Worm (Caenorhabditis elegans) whole organism, L2 larva: Measurements from ENCODE around the gene F43C11.11.

ENCODE experiments used
- C34F6.9 ChIP-seq: fragments of 150-350 bp; optimal IDR thresholded peaks from 2 replicates; lab custom pipeline; 2014; ENCODE audit warnings: missing biosample characterization, missing genetic modification characterization
- F13H6.1 ChIP-seq: sonication (generic microtip); optimal IDR thresholded peaks from 2 replicates; lab custom pipeline; 2016; ENCODE audit warnings: missing genetic modification characterization, missing compliant biosample characterization
- alr-1 ChIP-seq: fragments of 150-350 bp; optimal IDR thresholded peaks from 2 replicates; lab custom pipeline; 2014; ENCODE audit warnings: missing biosample characterization, missing genetic modification characterization
- aly-2 ChIP-seq: fragments of 150-350 bp; optimal IDR thresholded peaks from 2 replicates; lab custom pipeline; 2014; ENCODE audit warnings: missing biosample characterization, missing genetic modification characterization
- ama-1 ChIP-seq: fragments of 150-350 bp; optimal IDR thresholded peaks from 2 replicates; lab custom pipeline; 2018; ENCODE audit warnings: inconsistent platforms
- blmp-1 ChIP-seq: sonication (generic microtip); optimal IDR thresholded peaks from 2 replicates; lab custom pipeline; 2017; ENCODE audit warnings: missing genetic modification characterization, mild to moderate bottlenecking, missing compliant biosample characterization, antibody characterized with exemption, moderate library complexity; ENCODE audit not compliant: insufficient read depth
- ceh-16 ChIP-seq: fragments of 150-350 bp; optimal IDR thresholded peaks from 2 replicates; lab custom pipeline; 2014; ENCODE audit warnings: missing biosample characterization, missing genetic modification characterization
- ceh-82 ChIP-seq: fragments of 150-350 bp; optimal IDR thresholded peaks from 2 replicates; lab custom pipeline; 2014; ENCODE audit warnings: missing biosample characterization, missing genetic modification characterization
- crh-2 ChIP-seq: sonication (generic microtip); optimal IDR thresholded peaks from 2 replicates; lab custom pipeline; 2017; ENCODE audit warnings: missing biosample characterization, missing genetic modification characterization
- egl-27 ChIP-seq: sonication (generic microtip); optimal IDR thresholded peaks from 3 replicates; lab custom pipeline; 2017; ENCODE audit warnings: missing biosample characterization, missing genetic modification reagents, missing genetic modification characterization
- elt-1 ChIP-seq: fragments of 150-350 bp; optimal IDR thresholded peaks from 2 replicates; lab custom pipeline; 2014; ENCODE audit warnings: missing biosample characterization, missing genetic modification characterization
- elt-3 ChIP-seq: sonication (generic microtip); optimal IDR thresholded peaks from 2 replicates; lab custom pipeline; 2017; ENCODE audit warnings: missing biosample characterization, missing genetic modification characterization
- fos-1 ChIP-seq: fragments of 150-350 bp; optimal IDR thresholded peaks from 2 replicates; lab custom pipeline; 2014; ENCODE audit warnings: missing biosample characterization, missing genetic modification characterization
- gmeb-1 ChIP-seq: fragments of 150-350 bp; optimal IDR thresholded peaks from 2 replicates; lab custom pipeline; 2014; ENCODE audit warnings: missing biosample characterization, missing genetic modification characterization
- lin-11 ChIP-seq: fragments of 150-350 bp; sonication (generic microtip); optimal IDR thresholded peaks from 2 replicates; lab custom pipeline; 2014; ENCODE audit warnings: missing biosample characterization, missing genetic modification characterization, inconsistent platforms, mixed read lengths
- lin-13 ChIP-seq: fragments of 150-350 bp; optimal IDR thresholded peaks from 2 replicates; lab custom pipeline; 2014; ENCODE audit warnings: missing biosample characterization, missing genetic modification reagents, missing genetic modification characterization
- lin-39 ChIP-seq: fragments of 150-350 bp; optimal IDR thresholded peaks from 2 replicates; lab custom pipeline; 2014; ENCODE audit warnings: missing biosample characterization, missing genetic modification reagents, missing genetic modification characterization
- lsy-2 ChIP-seq, 2 experiments: fragments of 150-350 bp in 1 of 2; sonication (generic microtip) in 1 of 2; optimal IDR thresholded peaks; 2 replicates each; lab custom pipeline; 2014 to 2017; ENCODE audit warnings: missing biosample characterization in 2 of 2, missing genetic modification characterization in 2 of 2
- mbf-1 ChIP-seq: sonication (generic microtip); optimal IDR thresholded peaks from 2 replicates; lab custom pipeline; 2017; ENCODE audit warnings: missing biosample characterization, missing genetic modification characterization
- mdl-1 ChIP-seq, 2 experiments: fragments of 150-350 bp in 1 of 2; sonication (generic microtip) in 1 of 2; optimal IDR thresholded peaks; 2 replicates each; lab custom pipeline; 2017; ENCODE audit warnings: missing biosample characterization in 2 of 2, missing genetic modification characterization in 2 of 2
- nhr-10 ChIP-seq: sonication (generic microtip); optimal IDR thresholded peaks from 2 replicates; lab custom pipeline; 2017; ENCODE audit warnings: missing biosample characterization, missing genetic modification characterization
- nhr-11 ChIP-seq: fragments of 150-350 bp; optimal IDR thresholded peaks from 2 replicates; lab custom pipeline; 2014; ENCODE audit warnings: missing biosample characterization, missing genetic modification characterization
- nhr-12 ChIP-seq: fragments of 150-350 bp; optimal IDR thresholded peaks from 2 replicates; lab custom pipeline; 2014; ENCODE audit warnings: missing biosample characterization, missing genetic modification characterization
- nhr-129 ChIP-seq: fragments of 150-350 bp; optimal IDR thresholded peaks from 2 replicates; lab custom pipeline; 2014; ENCODE audit warnings: missing biosample characterization, missing genetic modification characterization
- nhr-237 ChIP-seq: fragments of 150-350 bp; optimal IDR thresholded peaks from 2 replicates; lab custom pipeline; 2014; ENCODE audit warnings: missing biosample characterization, missing genetic modification characterization
- nhr-25 ChIP-seq: fragments of 150-350 bp; sonication (generic microtip); optimal IDR thresholded peaks from 3 replicates; lab custom pipeline; 2014; ENCODE audit warnings: missing biosample characterization, missing genetic modification characterization
- nhr-6 ChIP-seq: fragments of 150-350 bp; optimal IDR thresholded peaks from 2 replicates; lab custom pipeline; 2014; ENCODE audit warnings: missing biosample characterization, missing genetic modification characterization
- sem-4 ChIP-seq: fragments of 150-350 bp; optimal IDR thresholded peaks from 2 replicates; lab custom pipeline; 2014; ENCODE audit warnings: missing biosample characterization, missing genetic modification reagents, missing genetic modification characterization
- skn-1 ChIP-seq: sonication (generic microtip); optimal IDR thresholded peaks from 2 replicates; lab custom pipeline; 2017; ENCODE audit warnings: missing biosample characterization, missing genetic modification characterization
- sma-3 ChIP-seq: sonication (generic microtip); optimal IDR thresholded peaks from 2 replicates; lab custom pipeline; 2016; ENCODE audit warnings: missing genetic modification reagents, missing genetic modification characterization, missing compliant biosample characterization
- sma-9 ChIP-seq, 2 experiments: fragments of 150-350 bp in 1 of 2; sonication (generic microtip) in 1 of 2; optimal IDR thresholded peaks; 2 replicates each; lab custom pipeline; 2014 to 2016; ENCODE audit warnings: missing genetic modification characterization in 2 of 2, mild to moderate bottlenecking in 1 of 2, missing biosample characterization in 1 of 2, missing compliant biosample characterization in 1 of 2, missing genetic modification reagents in 1 of 2, moderate library complexity in 1 of 2
- snpc-4 ChIP-seq: fragments of 150-350 bp; optimal IDR thresholded peaks from 2 replicates; lab custom pipeline; 2014; ENCODE audit warnings: missing biosample characterization, missing genetic modification characterization
- unc-39 ChIP-seq: fragments of 150-350 bp; optimal IDR thresholded peaks from 2 replicates; lab custom pipeline; 2014; ENCODE audit warnings: missing biosample characterization, missing genetic modification characterization
- unc-55 ChIP-seq: fragments of 150-350 bp; sonication (generic microtip); optimal IDR thresholded peaks from 3 replicates; lab custom pipeline; 2014; ENCODE audit warnings: missing biosample characterization, missing genetic modification reagents, missing genetic modification characterization
- unc-62 ChIP-seq: fragments of 150-350 bp; optimal IDR thresholded peaks from 2 replicates; lab custom pipeline; 2014; ENCODE audit warnings: missing biosample characterization, missing genetic modification reagents, missing genetic modification characterization
- zag-1 ChIP-seq: fragments of 150-350 bp; optimal IDR thresholded peaks from 2 replicates; lab custom pipeline; 2014; ENCODE audit warnings: missing biosample characterization, missing genetic modification characterization
- ztf-1 ChIP-seq: fragments of 200-800 bp; sonication (Bioruptor generic); conservative IDR thresholded peaks from 2 replicates; pipeline ENCODE4 v1.3.6; 2022; ENCODE audit warnings: missing genetic modification characterization, missing compliant biosample characterization
- ztf-11 ChIP-seq: sonication (generic microtip); optimal IDR thresholded peaks from 2 replicates; lab custom pipeline; 2017; ENCODE audit warnings: missing biosample characterization, missing genetic modification characterization
- ztf-4 ChIP-seq: fragments of 150-350 bp; optimal IDR thresholded peaks from 2 replicates; lab custom pipeline; 2014; ENCODE audit warnings: missing biosample characterization, missing genetic modification characterization

The F43C11.11 gene

DNA sequence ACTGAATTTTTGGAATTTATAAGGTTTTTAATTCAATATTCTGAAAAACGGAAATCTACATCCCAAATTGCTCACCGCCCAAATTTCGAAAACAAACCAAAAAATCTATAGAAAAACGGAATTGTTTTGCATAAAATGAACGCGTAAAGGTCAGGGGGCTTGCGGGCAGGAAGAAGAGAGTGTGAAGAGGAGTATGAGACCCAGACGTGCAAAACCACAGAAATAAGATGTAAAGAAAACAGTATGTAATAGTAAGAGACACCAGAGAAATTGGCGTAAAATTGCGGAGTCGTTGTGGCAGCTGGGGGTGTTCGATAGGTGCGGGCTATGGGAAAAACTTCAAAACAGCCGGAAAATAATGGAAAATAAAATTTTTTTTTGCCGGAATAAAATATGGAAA is 22.6 kb downstream of the F43C11.11 start:
- no peak for TF ChIP-seq snpc-4
- no peak for TF ChIP-seq elt-3 (tag; lab: Kevin White, UChicago)
- TF ChIP-seq unc-55 (GFP tag; lab: Kevin White, UChicago): peak; percentile 26
- TF ChIP-seq mdl-1 (tag; optimal IDR thresholded peaks at IDR 0.05; lab: Kevin White, UChicago): no peak
- peak in 1 of 2 experiments; percentile 38 for TF ChIP-seq lsy-2 (tag; optimal IDR thresholded peaks at IDR 0.05; lab: Kevin White, UChicago)
- TF ChIP-seq crh-2 (tag; lab: Kevin White, UChicago): peak; percentile 14
- TF ChIP-seq, all 48 proteins: peak for 3

DNA sequence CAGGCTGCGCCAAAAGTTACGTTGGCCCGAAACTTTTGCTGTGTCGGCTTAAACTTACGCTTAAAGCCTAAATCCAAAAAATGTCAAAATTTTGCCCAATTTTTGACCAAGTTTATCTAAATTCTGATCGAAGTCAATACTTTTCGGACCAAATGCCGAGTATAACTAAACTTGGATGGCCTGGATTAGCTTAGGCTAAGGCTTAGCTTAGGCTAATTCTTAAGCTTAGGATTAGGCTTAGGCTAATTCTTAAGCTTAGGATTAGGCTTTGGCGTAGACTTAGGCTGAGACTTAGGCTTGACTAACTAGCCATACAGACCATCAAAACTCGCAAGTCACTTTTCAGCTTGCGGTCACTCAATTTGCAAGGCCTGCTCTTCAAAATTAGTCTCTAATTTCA is 27.4 kb downstream of the F43C11.11 start:
- TF ChIP-seq snpc-4: no peak
- no peak for TF ChIP-seq egl-27
- TF ChIP-seq sma-9 (GFP tag; optimal IDR thresholded peaks at IDR 0.05; lab: Kevin White, UChicago): no peak
- TF ChIP-seq sma-9 (tag; optimal IDR thresholded peaks at IDR 0.05; lab: Kevin White, UChicago): no peak
- no peak for TF ChIP-seq unc-62 (GFP tag; lab: Kevin White, UChicago)
- no peak for TF ChIP-seq nhr-25 (tag; lab: Kevin White, UChicago)
- TF ChIP-seq ama-1 (lab: Kevin White, UChicago): no peak
- no peak for TF ChIP-seq nhr-237 (tag; lab: Kevin White, UChicago)
- no peak for TF ChIP-seq nhr-129
- TF ChIP-seq lin-39 (tag; lab: Kevin White, UChicago): no peak
- TF ChIP-seq sma-3: no peak
- no peak for TF ChIP-seq skn-1 (tag; lab: Kevin White, UChicago)
- no peak for TF ChIP-seq F13H6.1 (tag; lab: Kevin White, UChicago)
- TF ChIP-seq lin-13 (GFP tag; lab: Kevin White, UChicago): no peak
- TF ChIP-seq unc-55 (GFP tag; lab: Kevin White, UChicago): no peak
- TF ChIP-seq unc-39 (tag; lab: Kevin White, UChicago): no peak

- TF ChIP-seq fos-1 (tag; lab: Kevin White, UChicago) (peak; percentile 60), nhr-10 (tag; lab: Kevin White, UChicago) (no peak), elt-3 (tag; lab: Kevin White, UChicago) (no peak), nhr-25 (tag; lab: Kevin White, UChicago) (no peak), nhr-237 (tag; lab: Kevin White, UChicago) (no peak), crh-2 (tag; lab: Kevin White, UChicago) (no peak), gmeb-1 (tag; lab: Kevin White, UChicago) (peak; percentile 26)
Observed at ce11 chrII:2335572-2335971, 28.0 kb downstream of the F43C11.11 start, which contains the start of gene F43C11.7. Gene F43C11.7, plus strand, starts transcription at chrII:2335897.

DNA sequence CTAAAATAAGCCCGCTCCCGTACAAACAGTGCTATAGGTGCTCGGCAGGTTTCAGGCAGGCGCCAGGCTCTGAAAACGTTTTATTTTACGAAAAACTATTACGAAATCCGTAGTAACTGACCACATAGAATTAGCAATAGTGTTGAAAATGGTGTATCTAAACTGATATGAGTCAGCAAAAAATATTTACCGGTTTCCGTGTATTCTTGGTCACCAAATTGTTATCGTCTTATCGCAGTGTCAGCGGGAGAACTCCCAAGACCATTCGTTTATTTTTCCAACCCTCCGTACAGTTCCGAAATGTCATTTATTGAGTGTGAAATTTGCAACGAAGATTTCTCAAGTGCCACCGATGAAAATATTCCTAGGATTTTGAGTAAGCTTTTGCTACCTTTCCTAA is 31.4 kb downstream of the F43C11.11 start, which contains the start of gene F43C11.8:
Gene F43C11.8, plus strand, starts transcription at position 301 of the 400 bp plus-strand sequence.
- TF ChIP-seq fos-1 (tag; lab: Kevin White, UChicago) (peak; percentile 1), nhr-11 (no peak)

ce11 chrII:2330462-2330861 is 33.1 kb downstream of the F43C11.11 start:
- TF ChIP-seq crh-2 (tag; lab: Kevin White, UChicago): no peak
- no peak for TF ChIP-seq C34F6.9 (tag; lab: Kevin White, UChicago)

DNA sequence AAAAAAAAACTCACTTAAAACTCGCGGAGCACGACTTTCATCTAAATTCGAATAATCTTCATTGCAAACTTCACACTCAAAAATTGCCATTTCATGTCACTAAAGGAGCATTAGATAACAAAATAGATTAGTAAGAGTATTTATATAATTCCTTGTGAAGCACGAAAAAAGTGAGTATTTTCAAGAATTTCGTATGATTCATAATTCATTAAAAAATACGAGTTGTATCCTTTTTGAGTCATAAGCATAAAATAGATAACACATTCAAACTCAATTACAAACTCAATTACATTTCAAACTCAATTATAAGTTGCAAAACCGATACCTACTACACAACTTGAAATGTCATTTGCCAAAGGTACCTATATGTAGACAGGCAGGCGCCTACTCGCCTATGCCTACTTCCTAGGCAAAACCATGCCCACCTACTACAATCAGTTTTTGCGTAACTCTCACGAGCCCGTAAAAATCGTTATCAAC is 34.6 kb downstream of the F43C11.11 start, which contains the start of the genes ZK1240.8 and ZK1240.1:
Gene ZK1240.8, minus strand, starts transcription at position 101 of the 480 bp plus-strand sequence.
Gene ZK1240.1, plus strand, starts transcription at position 430 of the 480 bp plus-strand sequence.
- no peak for TF ChIP-seq ztf-4 (tag; lab: Kevin White, UChicago)
- no peak for TF ChIP-seq zag-1 (tag; lab: Kevin White, UChicago)
- no peak for TF ChIP-seq aly-2 (tag; lab: Kevin White, UChicago)
- TF ChIP-seq C34F6.9 (tag; lab: Kevin White, UChicago): no peak
- TF ChIP-seq ceh-16 (tag; lab: Kevin White, UChicago): no peak
- TF ChIP-seq snpc-4: no peak
- TF ChIP-seq ztf-11 (tag; lab: Kevin White, UChicago): no peak
- no peak for TF ChIP-seq nhr-129
- no peak for TF ChIP-seq alr-1
- TF ChIP-seq nhr-12 (tag; lab: Kevin White, UChicago): no peak
- no peak for TF ChIP-seq crh-2 (tag; lab: Kevin White, UChicago)
- TF ChIP-seq nhr-6: no peak
- no peak for TF ChIP-seq sem-4 (tag; lab: Kevin White, UChicago)
- no peak for TF ChIP-seq blmp-1
- no peak for TF ChIP-seq elt-1 (tag; lab: Kevin White, UChicago)
- no peak for TF ChIP-seq ztf-1 (GFP tag; lab: Robert Waterston, UW)
- no peak for TF ChIP-seq ceh-82 (tag; lab: Kevin White, UChicago)
- no peak for TF ChIP-seq mbf-1 (tag; lab: Kevin White, UChicago)
- TF ChIP-seq lin-11: no peak
